Worm (Caenorhabditis elegans) whole organism, mixed stage, embryonic: ENCODE results near the gene pch-2.

ENCODE experiments used
- mep-1 ChIP-seq: fragments of 150-350 bp; optimal IDR thresholded peaks from 2 replicates; lab custom pipeline; 2017; ENCODE audit warnings: missing biosample characterization, missing genetic modification reagents, missing genetic modification characterization, inconsistent platforms
- nhr-76 ChIP-seq: sonication (generic microtip); optimal IDR thresholded peaks from 2 replicates; lab custom pipeline; 2017; ENCODE audit warnings: missing biosample characterization, missing genetic modification characterization
- ztf-11 ChIP-seq: fragments of 150-350 bp; optimal IDR thresholded peaks from 2 replicates; lab custom pipeline; 2014; ENCODE audit warnings: missing biosample characterization, missing genetic modification characterization

ce11 chrII:8116159-8116558 is 42.0 kb upstream of the pch-2 start, which contains the start of gene unc-105:
- TF ChIP-seq ztf-11 (tag; lab: Kevin White, UChicago) (no peak), mep-1 (tag; lab: Kevin White, UChicago) (no peak), nhr-76 (tag; lab: Kevin White, UChicago) (no peak)
